Worm (Caenorhabditis elegans) whole organism, L1 larva: Measurements from ENCODE around the gene Y58A7A.1.

Source experiments
- C04F5.9 ChIP-seq: sonication (generic microtip); optimal IDR thresholded peaks from 2 replicates; lab custom pipeline; 2016; ENCODE audit warnings: missing genetic modification characterization, missing compliant biosample characterization
- F16B12.6 ChIP-seq: fragments of 150-350 bp; optimal IDR thresholded peaks from 2 replicates; lab custom pipeline; 2014; ENCODE audit warnings: missing biosample characterization, missing genetic modification characterization
- aha-1 ChIP-seq: fragments of 150-350 bp; optimal IDR thresholded peaks from 2 replicates; lab custom pipeline; 2014; ENCODE audit warnings: missing biosample characterization, missing genetic modification characterization
- aly-2 ChIP-seq: fragments of 150-350 bp; optimal IDR thresholded peaks from 2 replicates; lab custom pipeline; 2014; ENCODE audit warnings: missing biosample characterization, missing genetic modification characterization
- blmp-1 ChIP-seq: fragments of 150-350 bp; optimal IDR thresholded peaks from 2 replicates; lab custom pipeline; 2014; ENCODE audit warnings: missing biosample characterization, missing genetic modification characterization
- ceh-88 ChIP-seq: fragments of 200-800 bp; sonication (Bioruptor generic); IDR thresholded peaks from 2 replicates; pipeline ENCODE4 v1.3.6; 2022; ENCODE audit warnings: missing genetic modification characterization, missing compliant biosample characterization
- ces-1 ChIP-seq: fragments of 150-350 bp; optimal IDR thresholded peaks from 2 replicates; lab custom pipeline; 2014; ENCODE audit warnings: missing biosample characterization, missing genetic modification reagents, missing genetic modification characterization
- dpl-1 ChIP-seq, 3 experiments: fragments of 150-350 bp in 2 of 3; sonication (generic microtip) in 1 of 3; optimal IDR thresholded peaks; 2 replicates each; lab custom pipeline; 2014 to 2017; ENCODE audit warnings: missing biosample characterization in 3 of 3, missing genetic modification characterization in 3 of 3, missing genetic modification reagents in 3 of 3
- efl-1 ChIP-seq, 4 experiments: fragments of 150-350 bp; optimal IDR thresholded peaks in 3 of 4; peaks in 1 of 4; 1 replicate in 1 of 4; 2 replicates in 3 of 4; lab custom pipeline; 2014; ENCODE audit warnings: missing biosample characterization in 2 of 4, missing genetic modification characterization in 2 of 4, missing genetic modification reagents in 2 of 4
- elt-3 ChIP-seq, 6 experiments: fragments of 150-350 bp in 1 of 6; sonication (generic microtip); optimal IDR thresholded peaks; 2 replicates each; lab custom pipeline; 2017 to 2018; ENCODE audit warnings: missing biosample characterization in 6 of 6, missing genetic modification characterization in 6 of 6, inconsistent platforms in 1 of 6
- fkh-4 ChIP-seq: sonication (generic microtip); optimal IDR thresholded peaks from 2 replicates; lab custom pipeline; 2016; ENCODE audit warnings: missing compliant biosample characterization, missing genetic modification characterization, borderline replicate concordance
- hlh-17 ChIP-seq: fragments of 200-800 bp; sonication (Bioruptor generic); optimal IDR thresholded peaks from 2 replicates; lab custom pipeline; 2018; ENCODE audit warnings: missing genetic modification characterization, mild to moderate bottlenecking, missing compliant biosample characterization, moderate library complexity, borderline replicate concordance
- hlh-4 ChIP-seq: sonication (generic microtip); optimal IDR thresholded peaks from 2 replicates; lab custom pipeline; 2016; ENCODE audit warnings: mild to moderate bottlenecking, missing genetic modification characterization, missing compliant biosample characterization
- jun-1 ChIP-seq: fragments of 150-350 bp; optimal IDR thresholded peaks from 2 replicates; lab custom pipeline; 2014; ENCODE audit warnings: missing biosample characterization, missing genetic modification reagents, missing genetic modification characterization
- lin-13 ChIP-seq: fragments of 150-350 bp; optimal IDR thresholded peaks from 2 replicates; lab custom pipeline; 2014; ENCODE audit warnings: missing biosample characterization, missing genetic modification reagents, missing genetic modification characterization
- lin-14 ChIP-seq: fragments of 200-800 bp; sonication (Bioruptor generic); optimal IDR thresholded peaks from 2 replicates; lab custom pipeline; 2018; ENCODE audit warnings: mild to moderate bottlenecking, missing genetic modification characterization, moderate library complexity, missing compliant biosample characterization
- lin-15B ChIP-seq: fragments of 150-350 bp; sonication (generic microtip); optimal IDR thresholded peaks from 3 replicates; lab custom pipeline; 2014; ENCODE audit warnings: missing biosample characterization, missing genetic modification characterization
- lin-35 ChIP-seq, 2 experiments: fragments of 150-350 bp; optimal IDR thresholded peaks; 2 replicates each; lab custom pipeline; 2014; ENCODE audit warnings: missing biosample characterization in 2 of 2, missing genetic modification characterization in 2 of 2, missing genetic modification reagents in 2 of 2
- mdl-1 ChIP-seq, 2 experiments: fragments of 150-350 bp; optimal IDR thresholded peaks; 2 replicates each; lab custom pipeline; 2014 to 2017; ENCODE audit warnings: missing biosample characterization in 2 of 2, missing genetic modification characterization in 2 of 2, inconsistent platforms in 1 of 2
- nhr-11 ChIP-seq: fragments of 150-350 bp; optimal IDR thresholded peaks from 2 replicates; lab custom pipeline; 2014; ENCODE audit warnings: missing biosample characterization, missing genetic modification characterization
- nhr-19 ChIP-seq: fragments of 200-800 bp; sonication (Bioruptor generic); conservative IDR thresholded peaks from 2 replicates; pipeline ENCODE4 v1.3.6; 2022; ENCODE audit warnings: missing genetic modification characterization, missing compliant biosample characterization
- nhr-20 ChIP-seq: sonication (generic microtip); optimal IDR thresholded peaks from 2 replicates; lab custom pipeline; 2016; ENCODE audit warnings: mild to moderate bottlenecking, missing genetic modification characterization, missing compliant biosample characterization
- nhr-28 ChIP-seq: fragments of 150-350 bp; optimal IDR thresholded peaks from 2 replicates; lab custom pipeline; 2014; ENCODE audit warnings: missing biosample characterization, missing genetic modification characterization
- nhr-71 ChIP-seq: sonication (generic microtip); optimal IDR thresholded peaks from 2 replicates; lab custom pipeline; 2016; ENCODE audit warnings: mild to moderate bottlenecking, missing genetic modification characterization, moderate library complexity, missing compliant biosample characterization
- nhr-76 ChIP-seq: sonication (generic microtip); optimal IDR thresholded peaks from 2 replicates; lab custom pipeline; 2017; ENCODE audit warnings: missing biosample characterization, missing genetic modification characterization
- nhr-77 ChIP-seq: fragments of 150-350 bp; optimal IDR thresholded peaks from 2 replicates; lab custom pipeline; 2014; ENCODE audit warnings: missing biosample characterization, missing genetic modification characterization
- nhr-85 ChIP-seq: sonication (generic microtip); peaks from one replicate; lab custom pipeline; 2016; ENCODE audit warnings: missing genetic modification characterization, inconsistent platforms, missing compliant biosample characterization
- pag-3 ChIP-seq: sonication (generic microtip); optimal IDR thresholded peaks from 2 replicates; lab custom pipeline; 2017; ENCODE audit warnings: missing genetic modification characterization, mild to moderate bottlenecking, missing compliant biosample characterization, antibody characterized with exemption, borderline replicate concordance; ENCODE audit not compliant: insufficient read depth
- pax-3 ChIP-seq: fragments of 200-800 bp; sonication (Bioruptor generic); optimal IDR thresholded peaks from 2 replicates; lab custom pipeline; 2018; ENCODE audit warnings: mild to moderate bottlenecking, missing genetic modification characterization, moderate library complexity, missing compliant biosample characterization
- rnt-1 ChIP-seq: sonication (generic microtip); optimal IDR thresholded peaks from 2 replicates; lab custom pipeline; 2016; ENCODE audit warnings: mild to moderate bottlenecking, missing genetic modification characterization, moderate library complexity, missing compliant biosample characterization
- skn-1 ChIP-seq: fragments of 150-350 bp; optimal IDR thresholded peaks from 2 replicates; lab custom pipeline; 2014; ENCODE audit warnings: missing biosample characterization, missing genetic modification characterization
- snpc-4 ChIP-seq: fragments of 150-350 bp; optimal IDR thresholded peaks from 2 replicates; lab custom pipeline; 2014; ENCODE audit warnings: missing biosample characterization, missing genetic modification characterization
- snu-23 ChIP-seq: sonication (generic microtip); optimal IDR thresholded peaks from 2 replicates; lab custom pipeline; 2016; ENCODE audit warnings: missing genetic modification characterization, missing compliant biosample characterization
- swsn-7 ChIP-seq: sonication (generic microtip); optimal IDR thresholded peaks from 2 replicates; lab custom pipeline; 2016; ENCODE audit warnings: missing genetic modification characterization, missing compliant biosample characterization
- tbx-2 ChIP-seq: sonication (generic microtip); optimal IDR thresholded peaks from 2 replicates; lab custom pipeline; 2016; ENCODE audit warnings: missing genetic modification characterization, missing compliant biosample characterization
- unc-30 ChIP-seq: sonication (generic microtip); optimal IDR thresholded peaks from 2 replicates; lab custom pipeline; 2017; ENCODE audit warnings: missing biosample characterization, missing genetic modification characterization
- unc-62 ChIP-seq: fragments of 150-350 bp; optimal IDR thresholded peaks from 2 replicates; lab custom pipeline; 2014; ENCODE audit warnings: missing biosample characterization, missing genetic modification reagents, missing genetic modification characterization
- unc-86 ChIP-seq: sonication (generic microtip); optimal IDR thresholded peaks from 2 replicates; lab custom pipeline; 2016; ENCODE audit warnings: missing genetic modification characterization, missing compliant biosample characterization
- zip-4 ChIP-seq: fragments of 200-800 bp; sonication (Bioruptor generic); optimal IDR thresholded peaks from 2 replicates; lab custom pipeline; 2018; ENCODE audit warnings: mild to moderate bottlenecking, missing genetic modification characterization, moderate library complexity, missing compliant biosample characterization
- ztf-11 ChIP-seq, 2 experiments: sonication (generic microtip); optimal IDR thresholded peaks; 2 replicates each; lab custom pipeline; 2016 to 2017; ENCODE audit warnings: missing genetic modification characterization in 2 of 2, missing biosample characterization in 1 of 2, missing compliant biosample characterization in 1 of 2
- ztf-4 ChIP-seq: fragments of 150-350 bp; optimal IDR thresholded peaks from 2 replicates; lab custom pipeline; 2014; ENCODE audit warnings: missing biosample characterization, missing genetic modification characterization

Gene Y58A7A.1

DNA sequence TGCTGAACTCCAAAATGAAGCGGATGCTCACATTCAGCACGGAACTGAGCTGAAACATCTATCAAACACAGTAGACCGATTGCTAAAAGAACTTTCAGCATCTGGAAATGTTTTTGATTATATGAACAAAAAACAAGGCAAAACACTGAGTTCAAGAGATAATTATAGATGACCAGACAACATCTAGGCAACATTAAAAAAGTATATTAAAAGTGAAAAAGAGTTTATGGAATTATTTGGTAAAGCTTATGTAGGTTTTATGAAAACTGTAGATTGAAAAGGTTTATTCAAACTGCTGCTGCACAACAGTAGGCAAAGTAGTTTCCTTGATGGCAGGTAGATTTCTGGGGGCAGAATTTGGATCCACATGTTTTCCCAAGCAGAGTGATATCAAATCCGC is 33.0 kb downstream of the Y58A7A.1 start, which contains the start of gene K11D12.7:
Gene K11D12.7, minus strand, starts transcription at position 101 of the 400 bp plus-strand sequence.
- TF ChIP-seq unc-62 (GFP tag; lab: Kevin White, UChicago) (no peak), F16B12.6 (tag; lab: Kevin White, UChicago) (no peak)
- TF ChIP-seq, all 84 proteins: peak for 0

DNA sequence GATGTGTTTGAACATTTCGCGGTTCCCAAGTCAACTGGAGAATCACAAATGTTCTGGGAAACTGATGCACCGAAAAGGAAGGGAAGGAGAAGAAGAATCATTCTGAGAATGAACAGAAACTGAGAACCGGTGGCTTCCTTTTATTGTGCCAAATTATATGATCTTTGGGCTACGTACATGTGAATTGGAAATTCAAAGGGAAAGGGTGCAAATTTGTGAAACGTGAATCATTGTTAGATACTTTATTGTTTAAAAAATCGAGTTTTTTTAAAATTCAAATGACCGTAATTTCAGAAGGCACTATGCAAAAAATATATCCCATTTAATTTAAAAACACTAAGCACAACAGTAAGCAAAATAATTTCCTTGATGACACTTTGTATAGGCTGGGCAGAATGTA is 34.3 kb downstream of the Y58A7A.1 start, which contains the start of gene K11D12.6:
Gene K11D12.6, minus strand, starts transcription at position 101 of the 400 bp plus-strand sequence.
- TF ChIP-seq unc-86 (tag; lab: Kevin White, UChicago) = no peak
- TF ChIP-seq snpc-4 (tag; lab: Kevin White, UChicago) = no peak
- TF ChIP-seq ztf-4 (tag; lab: Kevin White, UChicago) = no peak
- no peak for TF ChIP-seq ceh-88 (GFP tag; lab: Robert Waterston, UW)
- TF ChIP-seq aly-2 (tag; lab: Kevin White, UChicago) = no peak
- TF ChIP-seq nhr-71 = no peak
- no peak for TF ChIP-seq rnt-1 (tag; lab: Kevin White, UChicago)
- TF ChIP-seq hlh-17 (GFP tag; lab: Kevin White, UChicago) = no peak
- no peak for TF ChIP-seq pag-3 (tag; lab: Kevin White, UChicago)
- no peak for TF ChIP-seq lin-13
- no peak for TF ChIP-seq pax-3
- TF ChIP-seq lin-15B (tag; lab: Kevin White, UChicago) = no peak
- no peak for TF ChIP-seq dpl-1 (GFP tag; optimal IDR thresholded peaks at IDR 0.05; lab: Kevin White, UChicago)
- no peak for TF ChIP-seq nhr-11 (tag; lab: Kevin White, UChicago)

DNA sequence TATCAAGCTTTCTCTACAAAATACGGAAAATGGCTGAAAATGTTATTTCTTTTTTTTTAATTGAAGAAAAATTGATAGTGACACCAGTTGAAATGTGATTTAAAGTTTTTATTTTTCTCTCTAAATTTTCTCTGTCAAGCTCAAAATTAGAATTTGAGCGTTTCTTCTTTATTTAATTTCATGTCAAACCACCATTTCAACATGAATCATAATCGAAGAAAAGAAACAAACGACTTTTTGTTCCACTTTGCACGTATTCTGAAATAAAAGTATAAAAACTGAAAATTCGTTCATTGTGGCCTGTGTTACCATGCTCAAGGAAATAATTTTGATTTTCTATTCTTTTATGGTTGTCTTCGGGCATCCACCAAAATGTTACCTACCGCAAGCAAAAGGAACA is 36.2 kb downstream of the Y58A7A.1 start, which contains the start of gene K11D12.13:
Gene K11D12.13, plus strand, starts transcription at position 301 of the 400 bp plus-strand sequence.
- TF ChIP-seq lin-13 (no peak), unc-86 (tag; lab: Kevin White, UChicago) (no peak), hlh-4 (tag; lab: Kevin White, UChicago) (no peak), swsn-7 (tag; lab: Kevin White, UChicago) (no peak), ceh-88 (GFP tag; lab: Robert Waterston, UW) (no peak), ztf-11 (tag; optimal IDR thresholded peaks at IDR 0.05; lab: Kevin White, UChicago) (no peak), C04F5.9 (tag; lab: Kevin White, UChicago) (no peak), skn-1 (tag; lab: Kevin White, UChicago) (no peak), ces-1 (GFP tag; lab: Kevin White, UChicago) (no peak), nhr-19 (no peak), fkh-4 (no peak), aha-1 (tag; lab: Kevin White, UChicago) (no peak), hlh-17 (GFP tag; lab: Kevin White, UChicago) (no peak), aly-2 (tag; lab: Kevin White, UChicago) (no peak), nhr-28 (tag; lab: Kevin White, UChicago) (no peak), nhr-76 (no peak), jun-1 (tag; lab: Kevin White, UChicago) (no peak), pax-3 (no peak)

DNA sequence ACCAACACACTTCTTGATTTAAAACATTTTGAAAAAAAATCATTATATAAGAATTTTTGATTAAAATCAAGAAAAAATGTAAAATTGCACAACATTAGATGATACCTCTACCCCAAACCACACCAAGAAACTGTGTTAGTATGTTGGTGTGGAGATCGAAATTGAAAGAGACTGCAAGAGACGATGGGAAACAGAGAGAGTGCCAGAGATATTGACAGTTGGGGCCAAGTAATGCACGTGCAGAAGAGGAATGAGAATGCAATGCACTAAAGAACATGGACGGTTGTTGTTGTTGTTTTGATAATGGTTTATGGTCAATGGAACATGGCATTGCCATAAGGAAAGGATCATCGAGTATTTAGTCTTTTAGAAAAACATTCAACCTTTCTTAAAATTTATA is 37.2 kb downstream of the Y58A7A.1 start:
- TF ChIP-seq lin-14 (peak; percentile 69), elt-3 (tag; optimal IDR thresholded peaks at IDR 0.05; lab: Kevin White, UChicago) (peak in 1 of 6 experiments; percentile 42), pax-3 (no peak), nhr-20 (tag; lab: Kevin White, UChicago) (peak; percentile 42), mdl-1 (tag; optimal IDR thresholded peaks at IDR 0.05; lab: Kevin White, UChicago) (peak in 1 of 2 experiments; percentile 86), efl-1 (optimal IDR thresholded peaks at IDR 0.05; lab: Kevin White, UChicago) (peak; percentile 4 to 16), efl-1 (GFP tag; optimal IDR thresholded peaks at IDR 0.05 in 1 of 2; lab: Kevin White, UChicago) (no peak), unc-30 (tag; lab: Kevin White, UChicago) (no peak), rnt-1 (tag; lab: Kevin White, UChicago) (peak; percentile 50), tbx-2 (tag; lab: Kevin White, UChicago) (peak; percentile 7), zip-4 (GFP tag; lab: Kevin White, UChicago) (no peak), nhr-77 (no peak), snu-23 (GFP tag; lab: Kevin White, UChicago) (peak; percentile 58), nhr-71 (peak; percentile 57), dpl-1 (GFP tag; optimal IDR thresholded peaks at IDR 0.05; lab: Kevin White, UChicago) (peak in 2 of 3 experiments; percentile 14 to 27), lin-35 (GFP tag; optimal IDR thresholded peaks at IDR 0.05; lab: Kevin White, UChicago) (peak in 1 of 2 experiments; percentile 41), nhr-85 (peak; percentile 88), blmp-1 (peak; percentile 29)
